Worm (Caenorhabditis elegans) whole organism, young adult: ENCODE data around the gene fbxb-16.

Experiments
- die-1 ChIP-seq: sonication (generic microtip); optimal IDR thresholded peaks from 2 replicates; lab custom pipeline; 2016; ENCODE audit warnings: missing genotype, mild to moderate bottlenecking, missing genetic modification characterization, missing compliant biosample characterization
- ztf-28 ChIP-seq: fragments of 200-800 bp; sonication (Bioruptor generic); IDR thresholded peaks from 2 replicates; pipeline ENCODE4 v1.3.6; 2022; ENCODE audit warnings: missing genetic modification reagents, missing genetic modification characterization, missing compliant biosample characterization

DNA sequence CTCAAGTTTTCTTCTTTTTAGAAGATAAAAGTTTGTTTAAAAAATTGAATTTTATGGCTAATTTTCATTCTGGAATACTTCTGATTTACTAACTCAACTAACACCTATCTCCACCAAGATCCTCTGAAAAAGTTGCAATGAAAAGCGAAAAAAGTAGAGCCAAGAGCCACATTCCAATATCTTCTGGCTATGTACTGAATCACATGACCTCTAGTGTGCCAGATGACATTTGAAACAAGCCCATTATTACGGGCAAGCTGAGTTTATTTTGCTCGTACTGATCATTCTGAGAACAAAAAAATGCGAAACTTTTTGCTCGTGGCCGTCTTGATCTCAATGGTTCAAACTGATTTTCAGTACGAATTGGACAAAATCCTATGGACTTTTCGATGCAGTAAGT is 27.4 kb upstream of the fbxb-16 start, which contains the start of gene irld-36:
- TF ChIP-seq die-1 (tag; lab: Kevin White, UChicago) (no peak), ztf-28 (GFP tag; lab: Robert Waterston, UW) (no peak)
